Fruit fly (Drosophila melanogaster): ENCODE data around the gene CG1792.

CG1792 gene

DNA sequence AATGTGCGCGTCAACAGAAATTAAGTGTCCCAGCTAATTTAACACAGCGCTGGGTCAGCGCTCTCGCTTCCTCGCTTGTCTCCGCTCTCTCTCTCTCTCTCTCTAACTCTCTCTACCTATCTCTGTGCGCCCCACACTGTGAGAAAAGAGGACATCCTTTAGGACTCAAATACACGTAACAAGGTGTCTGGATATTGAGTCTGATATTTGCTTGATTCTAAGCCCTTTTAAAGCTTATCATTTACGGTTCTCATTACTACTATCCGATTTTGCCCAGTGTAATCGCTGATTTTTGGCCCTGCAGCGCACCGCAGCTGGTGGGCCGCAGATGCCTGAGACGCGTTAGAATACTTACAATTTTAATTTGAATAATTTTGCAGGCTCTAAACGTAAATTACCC lies 20.4 kb downstream of the CG1792 start (continued):
- TF ChIP-seq Dip3 (GFP tag; optimal IDR thresholded peaks at IDR 0.05) (no peak), slp2 (GFP tag; optimal IDR thresholded peaks at IDR 0.05) (no peak), NC2β (GFP tag; optimal IDR thresholded peaks at IDR 0.05) (no peak), ranshi (GFP tag; IDR thresholded peaks at IDR 0.05) (0 out of 2 replicates have a peak, but pooled peaks have one; percentile 30), CkIIα-i1 (GFP tag; IDR thresholded peaks at IDR 0.05) (no peak), CG18476 (GFP tag; optimal IDR thresholded peaks at IDR 0.05) (no peak), zfh2 (GFP tag; optimal IDR thresholded peaks at IDR 0.05) (peak; percentile 12), CG7839 (tag; optimal IDR thresholded peaks at IDR 0.05) (peak; percentile 47), zen (tag; optimal IDR thresholded peaks at IDR 0.05) (peak; percentile 7), CG7963 (GFP tag; IDR thresholded peaks at IDR 0.05; ENCODE audit: partially characterized antibody) (no peak), CG4617 (GFP tag; optimal IDR thresholded peaks at IDR 0.05; ENCODE audit: borderline replicate concordance) (no peak), Gsc (GFP tag; IDR thresholded peaks at IDR 0.05) (no peak), CG17568 (GFP tag; optimal IDR thresholded peaks at IDR 0.05) (no peak), cato (GFP tag; optimal IDR thresholded peaks at IDR 0.05; ENCODE audit: borderline replicate concordance) (no peak), Ets97D (GFP tag; optimal IDR thresholded peaks at IDR 0.05) (no peak), Oli (tag; optimal IDR thresholded peaks at IDR 0.05) (peak; percentile 14), CG10209 (GFP tag; optimal IDR thresholded peaks at IDR 0.05) (peak; percentile 12), stc (GFP tag; IDR thresholded peaks at IDR 0.05) (no peak), Oaz (GFP tag; IDR thresholded peaks at IDR 0.05) (0 out of 2 replicates have a peak, but pooled peaks have one; percentile 24), CG14860 (GFP tag; IDR thresholded peaks at IDR 0.05; ENCODE audit: partially characterized antibody) (no peak), Elba2 (GFP tag; optimal IDR thresholded peaks at IDR 0.05) (no peak), pan (optimal IDR thresholded peaks at IDR 0.05) (no peak), pan (GFP tag; optimal IDR thresholded peaks at IDR 0.05 in 1 of 2, IDR thresholded peaks at IDR 0.05 in 1 of 2) (peak in 1 of 2 experiments; percentile 25), unpg (GFP tag; optimal IDR thresholded peaks at IDR 0.05) (no peak), ase (GFP tag; IDR thresholded peaks at IDR 0.05) (no peak), amos (GFP tag; IDR thresholded peaks at IDR 0.05; ENCODE audit: partially characterized antibody) (no peak), grn (GFP tag; optimal IDR thresholded peaks at IDR 0.05) (no peak), CG14050 (GFP tag; IDR thresholded peaks at IDR 0.05) (0 out of 3 replicates have a peak, but pooled peaks have one; percentile 41), Dad (GFP tag; optimal IDR thresholded peaks at IDR 0.05) (peak; percentile 9), pros (GFP tag; optimal IDR thresholded peaks at IDR 0.05) (no peak), ci (GFP tag; IDR thresholded peaks at IDR 0.05) (0 out of 3 replicates have a peak, but pooled peaks have one; percentile 55), Atf3 (GFP tag; optimal IDR thresholded peaks at IDR 0.05) (no peak), lilli (GFP tag; optimal IDR thresholded peaks at IDR 0.05) (peak; percentile 35), ato (GFP tag; IDR thresholded peaks at IDR 0.05; ENCODE audit: partially characterized antibody) (no peak), aop (GFP tag; IDR thresholded peaks at IDR 0.05) (no peak), CG7786 (GFP tag; optimal IDR thresholded peaks at IDR 0.05) (peak; percentile 41), MBD-R2 (GFP tag; IDR thresholded peaks at IDR 0.05) (peak; percentile 16; the same call in 1 of the 2 replicates), CG4282 (GFP tag; optimal IDR thresholded peaks at IDR 0.05) (no peak), CG7372 (GFP tag; IDR thresholded peaks at IDR 0.05) (no peak), CG15011 (GFP tag; optimal IDR thresholded peaks at IDR 0.05) (no peak), pho (GFP tag; optimal IDR thresholded peaks at IDR 0.05) (peak; percentile 30), CG9932 (GFP tag; IDR thresholded peaks at IDR 0.05) (peak; percentile 55; the same call in 1 of the 2 replicates), CG13123 (GFP tag; optimal IDR thresholded peaks at IDR 0.05) (no peak), Bteb2 (GFP tag; optimal IDR thresholded peaks at IDR 0.05) (no peak), sqz (GFP tag; optimal IDR thresholded peaks at IDR 0.05) (no peak), dmrt99B (tag; optimal IDR thresholded peaks at IDR 0.05) (peak; percentile 32), gro (GFP tag; optimal IDR thresholded peaks at IDR 0.05) (peak; percentile 47), lmd (GFP tag; IDR thresholded peaks at IDR 0.05) (peak; percentile 33; the same call in 1 of the 2 replicates), CG3726 (GFP tag; IDR thresholded peaks at IDR 0.05) (no peak), chn (GFP tag; optimal IDR thresholded peaks at IDR 0.05) (peak; percentile 1), CG12391 (tag; optimal IDR thresholded peaks at IDR 0.05) (peak; percentile 27)

Data from whole organism, embryonic.